Worm (Caenorhabditis elegans): ENCODE results near the gene wrt-10.

DNA sequence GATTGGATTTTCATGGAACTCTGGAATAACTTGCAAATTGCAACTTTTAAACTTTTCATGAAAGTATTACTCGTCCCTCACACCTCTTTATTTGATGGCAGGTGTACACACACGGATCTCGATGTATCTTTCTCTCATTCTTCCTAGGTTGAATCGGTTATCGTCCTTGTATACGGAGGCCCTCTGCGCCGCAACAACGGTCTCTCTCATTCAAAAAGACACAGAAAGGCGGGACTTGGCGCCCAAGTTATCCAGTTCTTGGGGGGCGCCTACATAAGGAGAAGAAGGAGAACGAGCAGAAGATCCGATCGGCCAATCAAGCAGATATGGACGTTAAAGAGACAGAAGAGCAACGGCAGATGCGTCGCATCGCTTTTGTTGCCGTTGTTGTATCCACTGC is 9.4 kb upstream of the wrt-10 start, which contains the start of gene rol-8:
- TF ChIP-seq ceh-13 (GFP tag; optimal IDR thresholded peaks at IDR 0.05): no peak
- TF ChIP-seq scrt-1 (GFP tag; IDR thresholded peaks at IDR 0.05): no peak

Measured in whole organism, early embryonic.